Fruit fly (Drosophila melanogaster) whole organism, prepupa: ENCODE measurements around the gene sit.

ENCODE experiments used
- Blimp-1 ChIP-seq: fragments of 200-800 bp; sonication (Bioruptor generic); optimal IDR thresholded peaks from 3 replicates; lab custom pipeline; 2017; ENCODE audit warnings: missing biosample characterization, missing genetic modification characterization, mild to moderate bottlenecking, moderate library complexity, missing genetic modification reagents
- CG10631 ChIP-seq: fragments of 200-800 bp; sonication (Bioruptor generic); optimal IDR thresholded peaks from 2 replicates; lab custom pipeline; 2016; ENCODE audit warnings: missing biosample characterization, missing genetic modification characterization
- CG10669 ChIP-seq: fragments of 200-800 bp; sonication (Bioruptor generic); optimal IDR thresholded peaks from 3 replicates; lab custom pipeline; 2018; ENCODE audit warnings: missing biosample characterization, mild to moderate bottlenecking, missing genetic modification characterization, moderate library complexity
- CG11902 ChIP-seq: fragments of 200-800 bp; sonication (Bioruptor generic); optimal IDR thresholded peaks from 3 replicates; lab custom pipeline; 2016; ENCODE audit warnings: missing biosample characterization, missing genetic modification characterization
- CG15336 ChIP-seq: fragments of 200-800 bp; sonication (Bioruptor generic); IDR thresholded peaks from 2 replicates; pipeline ENCODE4 v1.3.6; 2022; ENCODE audit warnings: missing biosample characterization, missing genetic modification characterization
- CG16779 ChIP-seq: fragments of 200-800 bp; sonication (Bioruptor generic); optimal IDR thresholded peaks from 3 replicates; lab custom pipeline; 2017; ENCODE audit warnings: missing biosample characterization, mild to moderate bottlenecking, missing genetic modification characterization
- CG3032 ChIP-seq: fragments of 200-800 bp; optimal IDR thresholded peaks from 2 replicates; lab custom pipeline; 2019; ENCODE audit warnings: missing biosample characterization, mild to moderate bottlenecking, missing genetic modification characterization, moderate library complexity
- CG31627 ChIP-seq: fragments of 200-800 bp; sonication (Bioruptor generic); optimal IDR thresholded peaks from 3 replicates; lab custom pipeline; 2016; ENCODE audit warnings: missing biosample characterization, missing genetic modification characterization
- CG32006 ChIP-seq: fragments of 200-800 bp; sonication (Bioruptor generic); optimal IDR thresholded peaks from 3 replicates; lab custom pipeline; 2017; ENCODE audit warnings: missing biosample characterization, mild to moderate bottlenecking, missing genetic modification characterization
- CG3919 ChIP-seq: fragments of 200-800 bp; sonication (Bioruptor generic); optimal IDR thresholded peaks from 3 replicates; lab custom pipeline; 2016; ENCODE audit warnings: missing biosample characterization, missing genetic modification characterization
- CG4318 ChIP-seq: fragments of 200-800 bp; sonication (Bioruptor generic); optimal IDR thresholded peaks from 3 replicates; lab custom pipeline; 2017; ENCODE audit warnings: missing biosample characterization, mild to moderate bottlenecking, missing genetic modification characterization
- CG6163 ChIP-seq: fragments of 200-800 bp; sonication (Bioruptor generic); IDR thresholded peaks from 3 replicates; pipeline ENCODE4 v1.3.6; 2022; ENCODE audit warnings: missing biosample characterization, missing genetic modification characterization
- CG6276 ChIP-seq: fragments of 200-800 bp; sonication (Bioruptor generic); optimal IDR thresholded peaks from 2 replicates; lab custom pipeline; 2017; ENCODE audit warnings: missing biosample characterization, mild to moderate bottlenecking, missing genetic modification characterization
- CG6792 ChIP-seq: fragments of 200-800 bp; sonication (Bioruptor generic); optimal IDR thresholded peaks from 3 replicates; lab custom pipeline; 2016; ENCODE audit warnings: missing biosample characterization, missing genetic modification characterization
- CG8632 ChIP-seq: fragments of 200-800 bp; sonication (Bioruptor generic); optimal IDR thresholded peaks from 3 replicates; lab custom pipeline; 2016; ENCODE audit warnings: missing biosample characterization, missing genetic modification characterization
- Eip93F ChIP-seq: fragments of 200-800 bp; sonication (Bioruptor generic); optimal IDR thresholded peaks from 2 replicates; lab custom pipeline; 2016; ENCODE audit warnings: missing biosample characterization, mild to moderate bottlenecking, missing genetic modification characterization
- Gug ChIP-seq: fragments of 200-800 bp; sonication (Bioruptor generic); IDR thresholded peaks from 2 replicates; pipeline ENCODE4 v1.3.6; 2022; ENCODE audit warnings: missing biosample characterization, missing genetic modification characterization
- Hr38 ChIP-seq: sonication (Bioruptor generic); optimal IDR thresholded peaks from 2 replicates; lab custom pipeline; 2016; ENCODE audit warnings: missing biosample characterization, missing genetic modification characterization
- Hr39 ChIP-seq: fragments of 200-800 bp; sonication (Bioruptor generic); optimal IDR thresholded peaks from 2 replicates; lab custom pipeline; 2016; ENCODE audit warnings: missing biosample characterization, missing genetic modification characterization
- Hr4 ChIP-seq: fragments of 200-800 bp; sonication (Bioruptor generic); optimal IDR thresholded peaks from 3 replicates; lab custom pipeline; 2016; ENCODE audit warnings: missing biosample characterization, missing genetic modification characterization
- Lpt ChIP-seq: fragments of 200-800 bp; sonication (Bioruptor generic); optimal IDR thresholded peaks from 3 replicates; lab custom pipeline; 2016; ENCODE audit warnings: missing biosample characterization, missing genetic modification characterization
- Met ChIP-seq: fragments of 200-800 bp; sonication (Bioruptor generic); optimal IDR thresholded peaks from 3 replicates; lab custom pipeline; 2016; ENCODE audit warnings: missing biosample characterization, missing genetic modification characterization
- Sox102F ChIP-seq: fragments of 200-800 bp; sonication (Bioruptor generic); optimal IDR thresholded peaks from 2 replicates; lab custom pipeline; 2016; ENCODE audit warnings: missing biosample characterization, mild to moderate bottlenecking, missing genetic modification characterization
- Sox14 ChIP-seq: fragments of 200-800 bp; sonication (Bioruptor generic); optimal IDR thresholded peaks from 3 replicates; lab custom pipeline; 2016; ENCODE audit warnings: missing biosample characterization, missing genetic modification characterization
- Sox15 ChIP-seq: fragments of 200-800 bp; sonication (Bioruptor generic); optimal IDR thresholded peaks from 3 replicates; lab custom pipeline; 2016; ENCODE audit warnings: missing biosample characterization, missing genetic modification characterization
- achi ChIP-seq: fragments of 200-800 bp; sonication (Bioruptor generic); optimal IDR thresholded peaks from 3 replicates; lab custom pipeline; 2016; ENCODE audit warnings: missing biosample characterization, missing genetic modification characterization
- acj6 ChIP-seq: fragments of 200-800 bp; sonication (Bioruptor generic); optimal IDR thresholded peaks from 3 replicates; lab custom pipeline; 2016; ENCODE audit warnings: missing biosample characterization, missing genetic modification characterization
- dac ChIP-seq: fragments of 200-800 bp; sonication (Bioruptor generic); optimal IDR thresholded peaks from 2 replicates; lab custom pipeline; 2017; ENCODE audit warnings: missing biosample characterization, mild to moderate bottlenecking, missing genetic modification characterization
- esn ChIP-seq: fragments of 200-800 bp; sonication (Bioruptor generic); optimal IDR thresholded peaks from 2 replicates; lab custom pipeline; 2016; ENCODE audit warnings: missing biosample characterization, mild to moderate bottlenecking, missing genetic modification characterization, moderate library complexity
- fd85E ChIP-seq: fragments of 200-800 bp; sonication (Bioruptor generic); optimal IDR thresholded peaks from 3 replicates; lab custom pipeline; 2016; ENCODE audit warnings: missing biosample characterization, missing genetic modification characterization
- fkh ChIP-seq: fragments of 200-800 bp; sonication (Bioruptor generic); optimal IDR thresholded peaks from 3 replicates; lab custom pipeline; 2017; ENCODE audit warnings: missing biosample characterization, mild to moderate bottlenecking, missing genetic modification characterization, moderate library complexity
- salr ChIP-seq, 2 experiments: fragments of 200-800 bp; sonication (Bioruptor generic); optimal IDR thresholded peaks; 3 replicates each; lab custom pipeline; 2016 to 2018; ENCODE audit warnings: missing biosample characterization in 2 of 2, missing genetic modification characterization in 2 of 2, mild to moderate bottlenecking in 1 of 2
- spab ChIP-seq: fragments of 200-800 bp; sonication (Bioruptor generic); optimal IDR thresholded peaks from 2 replicates; lab custom pipeline; 2017; ENCODE audit warnings: missing biosample characterization, mild to moderate bottlenecking, missing genetic modification characterization, missing genetic modification reagents
- ss ChIP-seq, 2 experiments: fragments of 200-800 bp; sonication (Bioruptor generic); optimal IDR thresholded peaks; 2 replicates in 1 of 2; 3 replicates in 1 of 2; lab custom pipeline; 2017 to 2018; ENCODE audit warnings: mild to moderate bottlenecking in 2 of 2, missing biosample characterization in 2 of 2, missing genetic modification characterization in 2 of 2, moderate library complexity in 1 of 2
- svp ChIP-seq: fragments of 200-800 bp; sonication (Bioruptor generic); peaks from one replicate; lab custom pipeline; 2016; ENCODE audit warnings: missing biosample characterization, missing genetic modification characterization
- topi ChIP-seq: fragments of 200-800 bp; sonication (Bioruptor generic); optimal IDR thresholded peaks from 3 replicates; lab custom pipeline; 2016; ENCODE audit warnings: missing biosample characterization, missing genetic modification characterization
- vri ChIP-seq: fragments of 200-800 bp; sonication (Bioruptor generic); optimal IDR thresholded peaks from 3 replicates; lab custom pipeline; 2016; ENCODE audit warnings: missing biosample characterization, mild to moderate bottlenecking, missing genetic modification characterization

The sit gene

DNA sequence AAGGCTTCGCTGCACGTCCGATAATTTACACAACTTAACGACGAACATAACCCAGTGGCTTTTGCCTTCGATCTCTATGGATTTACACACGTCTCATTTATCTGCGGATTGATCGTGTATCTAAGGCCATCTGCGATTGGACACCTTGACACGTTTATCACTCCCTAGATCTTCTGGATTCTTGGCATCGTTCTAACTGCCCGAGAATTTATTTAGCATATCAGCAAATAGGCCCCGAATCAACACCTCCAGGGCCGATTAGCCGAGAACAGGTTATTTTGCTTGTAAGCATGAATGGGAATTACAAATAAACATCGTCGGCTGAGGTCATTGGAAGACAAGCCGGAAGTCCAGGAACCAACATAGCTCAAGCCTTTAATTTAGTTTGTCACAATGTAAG, 6.1 kb upstream of the sit start:
- TF ChIP-seq fkh (GFP tag; lab: Kevin White, UChicago) (peak; percentile 27), fd85E (GFP tag; lab: Kevin White, UChicago) (no peak)

DNA sequence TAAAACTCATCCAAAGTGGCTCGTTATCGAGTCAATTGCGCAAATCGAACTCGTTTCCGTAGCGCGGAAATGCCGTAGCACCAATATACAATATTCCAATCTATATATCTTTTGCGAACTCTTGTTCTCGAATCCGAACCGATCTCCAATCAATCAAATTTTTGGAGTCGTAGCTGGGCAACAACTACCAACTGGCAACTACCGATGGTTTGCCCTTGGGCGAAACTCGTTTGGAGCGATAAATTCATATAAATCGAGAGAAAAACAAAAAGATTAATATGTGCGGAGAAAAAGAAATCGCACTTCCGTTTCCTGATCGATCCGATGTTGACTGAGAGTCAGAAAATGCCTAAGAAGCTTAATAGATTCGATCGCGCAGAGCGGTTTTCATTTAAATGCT, 3.4 kb upstream of the sit start:
- no peak for TF ChIP-seq CG3919 (GFP tag; lab: Kevin White, UChicago)
- TF ChIP-seq achi (GFP tag; lab: Kevin White, UChicago): no peak
- TF ChIP-seq Eip93F (GFP tag; lab: Kevin White, UChicago): no peak
- no peak for TF ChIP-seq CG6792 (GFP tag; lab: Kevin White, UChicago)
- no peak for TF ChIP-seq CG15336 (GFP tag; lab: Robert Waterston, UW)
- no peak for TF ChIP-seq dac

DNA sequence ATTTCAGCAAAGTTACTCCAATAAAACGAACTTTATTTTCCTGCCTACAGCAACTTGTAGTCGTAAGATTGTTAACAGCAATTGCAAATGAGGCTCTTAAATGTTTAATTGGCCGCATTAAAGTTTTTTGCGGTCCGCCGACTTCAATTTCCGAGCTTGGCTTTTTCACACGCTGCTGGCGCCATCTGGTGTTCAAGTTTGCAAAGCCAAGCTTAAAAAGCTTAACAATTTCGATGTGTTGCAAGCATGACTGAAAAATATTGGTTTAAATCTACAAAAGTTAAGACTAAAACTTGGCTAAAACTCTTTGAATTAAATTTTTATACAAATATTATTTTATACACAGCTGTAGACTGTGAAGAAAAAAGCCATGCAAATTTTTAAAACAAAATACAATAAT, 2.3 kb upstream of the sit start:
- no peak for TF ChIP-seq Hr4 (GFP tag; lab: Kevin White, UChicago)
- TF ChIP-seq Hr38: no peak
- no peak for TF ChIP-seq fd85E (GFP tag; lab: Kevin White, UChicago)
- no peak for TF ChIP-seq vri
- TF ChIP-seq CG3919 (GFP tag; lab: Kevin White, UChicago): no peak
- TF ChIP-seq Sox15: no peak
- TF ChIP-seq CG11902 (GFP tag; lab: Kevin White, UChicago): no peak
- TF ChIP-seq, all 60 proteins: peak for 0

DNA sequence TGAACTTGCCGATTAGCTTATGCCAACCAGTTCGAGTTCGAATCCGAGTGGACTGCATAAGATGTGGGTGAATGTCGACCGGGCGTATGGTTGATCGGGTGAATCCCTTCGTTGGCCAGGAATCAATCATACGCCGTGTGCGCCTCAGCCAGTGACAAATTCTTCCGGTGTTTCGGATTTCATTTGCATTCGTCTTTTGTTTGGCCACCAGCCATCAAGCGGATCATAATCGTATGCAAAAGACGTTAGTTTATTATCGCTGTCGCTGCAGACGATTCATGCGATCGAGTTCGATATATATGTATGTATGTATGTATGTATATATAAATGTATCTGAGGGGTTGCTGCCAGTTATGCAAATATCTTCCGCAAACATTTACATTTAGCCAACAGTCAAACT, 1.7 kb upstream of the sit start:
- no peak for TF ChIP-seq Blimp-1 (GFP tag; lab: Kevin White, UChicago)
- no peak for TF ChIP-seq dac
- no peak for TF ChIP-seq fd85E (GFP tag; lab: Kevin White, UChicago)
- no peak for TF ChIP-seq acj6
- no peak for TF ChIP-seq svp (GFP tag; lab: Kevin White, UChicago)
- no peak for TF ChIP-seq Sox102F (GFP tag; lab: Kevin White, UChicago)
- no peak for TF ChIP-seq spab
- no peak for TF ChIP-seq Eip93F (GFP tag; lab: Kevin White, UChicago)
- no peak for TF ChIP-seq CG10631 (GFP tag; lab: Kevin White, UChicago)
- TF ChIP-seq CG6163 (GFP tag; lab: Robert Waterston, UW): no peak
- TF ChIP-seq Hr38: no peak
- TF ChIP-seq topi (GFP tag; lab: Kevin White, UChicago): no peak
- no peak for TF ChIP-seq CG31627
- no peak for TF ChIP-seq Gug (GFP tag; lab: Robert Waterston, UW)
- no peak for TF ChIP-seq CG10669 (GFP tag; lab: Kevin White, UChicago)
- no peak for TF ChIP-seq CG3919 (GFP tag; lab: Kevin White, UChicago)
- no peak for TF ChIP-seq CG4318 (GFP tag; lab: Kevin White, UChicago)
- no peak for TF ChIP-seq Met
- no peak for TF ChIP-seq CG3032 (tag; lab: Kevin White, UChicago)
- no peak for TF ChIP-seq CG16779 (tag; lab: Kevin White, UChicago)

DNA sequence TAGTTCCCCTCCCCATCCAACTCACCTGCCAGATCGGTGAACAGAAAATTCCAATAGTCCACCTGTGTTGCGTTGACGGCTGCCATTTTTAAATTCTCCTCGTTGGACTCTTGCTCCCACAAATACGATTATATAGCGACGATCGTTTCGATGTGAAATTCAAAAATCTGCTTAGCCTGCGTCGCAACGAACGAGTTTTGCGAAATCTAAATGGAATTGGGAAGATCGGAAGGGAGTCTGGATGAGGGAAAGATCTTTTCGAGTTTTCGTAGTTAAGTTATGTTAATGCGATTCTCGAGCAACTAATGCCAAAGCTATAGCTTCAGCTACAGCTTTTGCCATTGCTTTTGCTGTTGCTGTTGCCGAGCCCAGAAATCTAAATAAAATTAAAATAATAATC, 2.1 kb downstream of the sit start:
- no peak for TF ChIP-seq Lpt (GFP tag; lab: Kevin White, UChicago)
- TF ChIP-seq Sox14 (GFP tag; lab: Kevin White, UChicago): no peak
- TF ChIP-seq CG31627: no peak
- TF ChIP-seq CG8632 (GFP tag; lab: Kevin White, UChicago): no peak
- TF ChIP-seq esn (GFP tag; lab: Kevin White, UChicago): no peak
- TF ChIP-seq CG32006 (GFP tag; lab: Kevin White, UChicago): no peak
- no peak for TF ChIP-seq Hr38
- TF ChIP-seq salr (GFP tag; optimal IDR thresholded peaks at IDR 0.05; lab: Kevin White, UChicago): no peak
- TF ChIP-seq Sox102F (GFP tag; lab: Kevin White, UChicago): no peak
- TF ChIP-seq dac: no peak
- no peak for TF ChIP-seq ss (GFP tag; optimal IDR thresholded peaks at IDR 0.05; lab: Kevin White, UChicago)
- no peak for TF ChIP-seq Hr39 (GFP tag; lab: Kevin White, UChicago)
- TF ChIP-seq CG6276 (GFP tag; lab: Kevin White, UChicago): no peak
